Worm (Caenorhabditis elegans) whole organism, young adult: ENCODE measurements around the gene srsx-25.

Experiments used
- B0035.1 ChIP-seq: sonication (generic microtip); optimal IDR thresholded peaks from 2 replicates; lab custom pipeline; 2016; ENCODE audit warnings: missing genetic modification characterization, mild to moderate bottlenecking, missing compliant biosample characterization, missing genotype, missing genetic modification reagents
- B0336.3 ChIP-seq: fragments of 200-800 bp; sonication (Bioruptor generic); IDR thresholded peaks from 2 replicates; pipeline ENCODE4 v1.3.6; 2022; ENCODE audit warnings: missing genetic modification characterization, missing compliant biosample characterization
- C17E4.6 ChIP-seq: fragments of 200-800 bp; sonication (Bioruptor generic); IDR thresholded peaks from 2 replicates; pipeline ENCODE4 v1.3.6; 2022; ENCODE audit warnings: missing genetic modification reagents, missing genetic modification characterization, missing compliant biosample characterization
- D2030.7 ChIP-seq: fragments of 200-800 bp; sonication (Bioruptor generic); IDR thresholded peaks from 2 replicates; pipeline ENCODE4 v1.3.6; 2022; ENCODE audit warnings: missing genetic modification reagents, missing genetic modification characterization, missing compliant biosample characterization
- F10E7.11 ChIP-seq: sonication (generic microtip); optimal IDR thresholded peaks from 2 replicates; lab custom pipeline; 2017; ENCODE audit warnings: mild to moderate bottlenecking, missing genetic modification characterization, moderate library complexity, missing compliant biosample characterization
- F23B12.7 ChIP-seq: sonication (generic microtip); optimal IDR thresholded peaks from 2 replicates; lab custom pipeline; 2017; ENCODE audit warnings: missing genetic modification characterization, mild to moderate bottlenecking, missing compliant biosample characterization, antibody characterized with exemption, moderate library complexity; ENCODE audit not compliant: insufficient read depth
- K12H6.12 ChIP-seq: fragments of 200-800 bp; sonication (Bioruptor generic); optimal IDR thresholded peaks from 2 replicates; lab custom pipeline; 2018; ENCODE audit warnings: mild to moderate bottlenecking, missing genetic modification characterization, missing compliant biosample characterization
- T07F8.4 ChIP-seq: sonication (generic microtip); optimal IDR thresholded peaks from 2 replicates; lab custom pipeline; 2016; ENCODE audit warnings: mild to moderate bottlenecking, missing genetic modification characterization, moderate library complexity, missing compliant biosample characterization
- Y95B8A.8 ChIP-seq: fragments of 200-800 bp; sonication (Bioruptor generic); IDR thresholded peaks from 2 replicates; pipeline ENCODE4 v1.3.6; 2022; ENCODE audit warnings: missing genetic modification reagents, missing genetic modification characterization, missing compliant biosample characterization
- ZK185.1 ChIP-seq: sonication (generic microtip); optimal IDR thresholded peaks from 2 replicates; lab custom pipeline; 2016; ENCODE audit warnings: mild to moderate bottlenecking, missing genetic modification characterization, missing compliant biosample characterization; ENCODE audit not compliant: poor library complexity, severe bottlenecking
- akir-1 ChIP-seq: fragments of 200-800 bp; sonication (Bioruptor generic); optimal IDR thresholded peaks from 2 replicates; lab custom pipeline; 2018; ENCODE audit warnings: mild to moderate bottlenecking, missing genetic modification characterization, moderate library complexity, missing compliant biosample characterization
- aptf-2 ChIP-seq: fragments of 200-800 bp; sonication (Bioruptor generic); conservative IDR thresholded peaks from 2 replicates; pipeline ENCODE4 v1.3.6; 2022; ENCODE audit warnings: missing genetic modification reagents, missing genetic modification characterization, missing compliant biosample characterization
- athp-1 ChIP-seq: sonication (generic microtip); optimal IDR thresholded peaks from 2 replicates; lab custom pipeline; 2017; ENCODE audit warnings: mild to moderate bottlenecking, missing genetic modification characterization, missing compliant biosample characterization
- attf-5 ChIP-seq: fragments of 200-800 bp; sonication (Bioruptor generic); optimal IDR thresholded peaks from 2 replicates; lab custom pipeline; 2018; ENCODE audit warnings: mild to moderate bottlenecking, missing genetic modification characterization, missing compliant biosample characterization
- cebp-1 ChIP-seq, 2 experiments: fragments of 200-800 bp in 1 of 2; sonication (Bioruptor generic) in 1 of 2; sonication (generic microtip) in 1 of 2; IDR thresholded peaks in 1 of 2; optimal IDR thresholded peaks in 1 of 2; 2 replicates each; pipeline versions ENCODE4 v1.3.6 to Lab custom; 2017 to 2022; ENCODE audit warnings: missing compliant biosample characterization in 2 of 2, missing genetic modification characterization in 2 of 2, mild to moderate bottlenecking in 1 of 2, missing genetic modification reagents in 1 of 2, moderate library complexity in 1 of 2
- cebp-2 ChIP-seq: fragments of 200-800 bp; sonication (Bioruptor generic); IDR thresholded peaks from 2 replicates; pipeline ENCODE4 v1.3.6; 2022; ENCODE audit warnings: missing genetic modification characterization, missing compliant biosample characterization
- ceh-58 ChIP-seq: fragments of 200-800 bp; sonication (Bioruptor generic); IDR thresholded peaks from 2 replicates; pipeline ENCODE4 v1.3.6; 2022; ENCODE audit warnings: missing genetic modification characterization, missing compliant biosample characterization
- ceh-79 ChIP-seq: sonication (generic microtip); optimal IDR thresholded peaks from 2 replicates; lab custom pipeline; 2017; ENCODE audit warnings: mild to moderate bottlenecking, missing genetic modification characterization, missing compliant biosample characterization
- ceh-91 ChIP-seq: fragments of 200-800 bp; sonication (Bioruptor generic); IDR thresholded peaks from 2 replicates; pipeline ENCODE4 v1.3.6; 2022; ENCODE audit warnings: missing genetic modification reagents, missing genetic modification characterization, missing compliant biosample characterization
- dox-1 ChIP-seq: fragments of 200-800 bp; sonication (Bioruptor generic); IDR thresholded peaks from 2 replicates; pipeline ENCODE4 v1.3.6; 2022; ENCODE audit warnings: missing genetic modification reagents, missing genetic modification characterization, missing compliant biosample characterization
- dpff-1 ChIP-seq: sonication (generic microtip); optimal IDR thresholded peaks from 2 replicates; lab custom pipeline; 2017; ENCODE audit warnings: mild to moderate bottlenecking, missing genetic modification characterization, missing compliant biosample characterization
- hrde-1 ChIP-seq: sonication (generic microtip); optimal IDR thresholded peaks from 2 replicates; lab custom pipeline; 2016; ENCODE audit warnings: missing genetic modification characterization, mild to moderate bottlenecking, missing compliant biosample characterization, moderate library complexity, missing genotype, missing genetic modification reagents, borderline replicate concordance
- lsl-1 ChIP-seq: fragments of 200-800 bp; sonication (Bioruptor generic); optimal IDR thresholded peaks from 2 replicates; lab custom pipeline; 2018; ENCODE audit warnings: mild to moderate bottlenecking, missing genetic modification characterization, moderate library complexity, missing compliant biosample characterization
- madf-3 ChIP-seq: fragments of 200-800 bp; sonication (Bioruptor generic); IDR thresholded peaks from 2 replicates; pipeline ENCODE4 v1.3.6; 2022; ENCODE audit warnings: missing genetic modification reagents, missing genetic modification characterization, missing compliant biosample characterization
- madf-8 ChIP-seq: fragments of 200-800 bp; sonication (Bioruptor generic); conservative IDR thresholded peaks from 2 replicates; pipeline ENCODE4 v1.3.6; 2022; ENCODE audit warnings: missing genetic modification reagents, missing genetic modification characterization, missing compliant biosample characterization
- mcd-1 ChIP-seq: fragments of 200-800 bp; sonication (Bioruptor generic); IDR thresholded peaks from 2 replicates; pipeline ENCODE4 v1.3.6; 2022; ENCODE audit warnings: missing genetic modification reagents, missing genetic modification characterization, missing compliant biosample characterization
- pbrm-1 ChIP-seq: fragments of 200-800 bp; sonication (Bioruptor generic); IDR thresholded peaks from 2 replicates; pipeline ENCODE4 v1.3.6; 2022; ENCODE audit warnings: missing genetic modification reagents, missing genetic modification characterization, missing compliant biosample characterization
- sea-2 ChIP-seq: fragments of 200-800 bp; sonication (Bioruptor generic); IDR thresholded peaks from 2 replicates; pipeline ENCODE4 v1.3.6; 2022; ENCODE audit warnings: missing genetic modification characterization, missing compliant biosample characterization
- snpc-1.3 ChIP-seq: sonication (generic microtip); optimal IDR thresholded peaks from 2 replicates; lab custom pipeline; 2017; ENCODE audit warnings: missing genetic modification characterization, mild to moderate bottlenecking, missing compliant biosample characterization, antibody characterized with exemption, moderate library complexity, missing genotype, missing genetic modification reagents; ENCODE audit not compliant: insufficient read depth
- sptf-2 ChIP-seq: fragments of 200-800 bp; sonication (Bioruptor generic); optimal IDR thresholded peaks from 2 replicates; lab custom pipeline; 2018; ENCODE audit warnings: mild to moderate bottlenecking, missing genetic modification characterization, missing compliant biosample characterization
- tbp1 ChIP-seq: fragments of 200-800 bp; sonication (Bioruptor generic); optimal IDR thresholded peaks from 2 replicates; lab custom pipeline; 2018; ENCODE audit warnings: mild to moderate bottlenecking, missing genetic modification characterization, missing compliant biosample characterization
- tlf-1 ChIP-seq: fragments of 200-800 bp; sonication (Bioruptor generic); optimal IDR thresholded peaks from 2 replicates; lab custom pipeline; 2018; ENCODE audit warnings: mild to moderate bottlenecking, missing genetic modification characterization, missing compliant biosample characterization
- ztf-18 ChIP-seq: sonication (generic microtip); optimal IDR thresholded peaks from 2 replicates; lab custom pipeline; 2016; ENCODE audit warnings: missing genotype, mild to moderate bottlenecking, missing genetic modification characterization, missing compliant biosample characterization
- ztf-22 ChIP-seq: fragments of 200-800 bp; sonication (Bioruptor generic); optimal IDR thresholded peaks from 2 replicates; lab custom pipeline; 2018; ENCODE audit warnings: mild to moderate bottlenecking, missing genetic modification characterization, moderate library complexity, missing compliant biosample characterization

srsx-25 gene

ce11 chrIV:13371699-13372098, 6.7 kb downstream of the srsx-25 start, which contains the start of gene Y62E10A.6:
Gene Y62E10A.6 (plus strand): TSS chrIV:13371999.
- TF ChIP-seq tlf-1 (GFP tag; lab: Kevin White, UChicago) (no peak), madf-8 (GFP tag; lab: Robert Waterston, UW) (no peak), K12H6.12 (tag; lab: Kevin White, UChicago) (no peak), C17E4.6 (GFP tag; lab: Robert Waterston, UW) (no peak), mcd-1 (GFP tag; lab: Robert Waterston, UW) (no peak), lsl-1 (GFP tag; lab: Kevin White, UChicago) (peak; percentile 6), ztf-18 (peak; percentile 14)

DNA sequence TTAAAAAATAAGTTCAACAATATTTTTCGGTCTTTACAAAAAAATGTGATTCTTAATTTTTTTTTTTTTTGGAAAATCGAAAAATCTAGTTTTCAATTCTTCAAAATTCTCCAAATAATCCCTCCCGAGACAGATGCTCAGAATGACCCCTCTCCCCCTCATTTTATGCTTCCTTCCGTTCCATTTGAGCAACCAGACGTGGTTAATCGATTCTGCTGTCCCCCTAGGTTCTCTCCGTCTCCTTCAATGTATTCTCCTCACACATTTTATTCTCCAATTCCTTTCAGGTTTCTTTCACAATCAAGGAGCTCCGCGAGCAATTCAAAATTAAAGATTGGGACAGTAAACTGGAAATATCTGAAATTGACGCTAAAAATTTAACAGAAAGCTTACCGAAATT, 9.9 kb downstream of the srsx-25 start:
- TF ChIP-seq F10E7.11 (tag; lab: Kevin White, UChicago) (no peak), K12H6.12 (tag; lab: Kevin White, UChicago) (no peak), madf-3 (GFP tag; lab: Robert Waterston, UW) (no peak), attf-5 (no peak), snpc-1.3 (tag; lab: Kevin White, UChicago) (no peak), ceh-91 (no peak), akir-1 (GFP tag; lab: Kevin White, UChicago) (no peak), ztf-22 (GFP tag; lab: Kevin White, UChicago) (no peak), B0035.1 (tag; lab: Kevin White, UChicago) (no peak), tlf-1 (GFP tag; lab: Kevin White, UChicago) (no peak), athp-1 (tag; lab: Kevin White, UChicago) (no peak), pbrm-1 (GFP tag; lab: Robert Waterston, UW) (no peak), sea-2 (no peak), B0336.3 (GFP tag; lab: Robert Waterston, UW) (no peak), tbp1 (GFP tag; lab: Kevin White, UChicago) (no peak)

- TF ChIP-seq ceh-58 (no peak), dox-1 (GFP tag; lab: Robert Waterston, UW) (no peak), aptf-2 (no peak), Y95B8A.8 (GFP tag; lab: Robert Waterston, UW) (no peak), ZK185.1 (tag; lab: Kevin White, UChicago) (no peak), D2030.7 (GFP tag; lab: Robert Waterston, UW) (no peak), T07F8.4 (tag; lab: Kevin White, UChicago) (no peak), cebp-1 (GFP tag; IDR thresholded peaks at IDR 0.05; lab: Robert Waterston, UW) (no peak), cebp-1 (tag; optimal IDR thresholded peaks at IDR 0.05; lab: Kevin White, UChicago) (no peak), ceh-79 (tag; lab: Kevin White, UChicago) (no peak), F23B12.7 (no peak), hrde-1 (tag; lab: Kevin White, UChicago) (no peak), akir-1 (GFP tag; lab: Kevin White, UChicago) (no peak), cebp-2 (GFP tag; lab: Robert Waterston, UW) (no peak), dpff-1 (tag; lab: Kevin White, UChicago) (no peak), sptf-2 (GFP tag; lab: Kevin White, UChicago) (no peak)
These were observed 12.7 kb downstream of the srsx-25 start, which contains the start of gene mau-8 for ce11 chrIV:13377716-13378115. Gene mau-8 (plus strand): TSS chrIV:13378016.
